2 worm cellular contexts compared by ENCODE assay signal in genomic region chrII:13521179-13521616, ce11.
TF ChIP-seq lines count a peak whose summit lies in the region.

No protein-coding gene starts in this region.

TF ChIP-seq in whole organism, L4 larva, 104 proteins besides CTCF, POLR2A, EP300 and RAD21 (continued from another document):
- TF ChIP-seq nhr-6 (tag; optimal IDR thresholded peaks at IDR 0.05; lab: Kevin White, UChicago) (no peak), nhr-28 (tag; optimal IDR thresholded peaks at IDR 0.05; lab: Kevin White, UChicago) (no peak), lin-13 (GFP tag; optimal IDR thresholded peaks at IDR 0.05; lab: Kevin White, UChicago) (peak; percentile 55), spr-3 (GFP tag; optimal IDR thresholded peaks at IDR 0.05; lab: Kevin White, UChicago) (no peak), ces-1 (GFP tag; optimal IDR thresholded peaks at IDR 0.05; lab: Kevin White, UChicago) (no peak), F26F4.8 (GFP tag; conservative IDR thresholded peaks at IDR 0.05; lab: Robert Waterston, UW) (0 out of 2 replicates have a peak, but pooled peaks have one; percentile 25), mxl-2 (GFP tag; conservative IDR thresholded peaks at IDR 0.05; lab: Robert Waterston, UW) (no peak), set-16 (GFP tag; IDR thresholded peaks at IDR 0.05; lab: Robert Waterston, UW) (no peak), lim-7 (GFP tag; IDR thresholded peaks at IDR 0.05; lab: Robert Waterston, UW) (0 out of 2 replicates have a peak, but pooled peaks have one; percentile 37), cey-2 (tag; optimal IDR thresholded peaks at IDR 0.05; lab: Kevin White, UChicago; ENCODE audit: borderline replicate concordance, insufficient read depth) (no peak), unc-39 (tag; optimal IDR thresholded peaks at IDR 0.05; lab: Kevin White, UChicago) (no peak), gei-8 (GFP tag; optimal IDR thresholded peaks at IDR 0.05; lab: Kevin White, UChicago) (no peak)
TF ChIP-seq in whole organism, L4 larva: peak in this region for 26.

TF ChIP-seq in whole organism, young adult, 124 proteins besides CTCF, POLR2A, EP300 and RAD21 (continued from another document):
- TF ChIP-seq cebp-2 (GFP tag; IDR thresholded peaks at IDR 0.05; lab: Robert Waterston, UW) = no peak
- TF ChIP-seq Y53G8AR.9 (GFP tag; conservative IDR thresholded peaks at IDR 0.05; lab: Robert Waterston, UW) = peak; percentile 70
- TF ChIP-seq mcd-1 (GFP tag; IDR thresholded peaks at IDR 0.05; lab: Robert Waterston, UW) = peak; percentile 62
- no peak for TF ChIP-seq Y67H2A.10 (GFP tag; conservative IDR thresholded peaks at IDR 0.05; lab: Robert Waterston, UW)
- no peak for TF ChIP-seq pha-4 (tag; optimal IDR thresholded peaks at IDR 0.05; lab: Kevin White, UChicago)
- TF ChIP-seq Y95B8A.8 (GFP tag; IDR thresholded peaks at IDR 0.05; lab: Robert Waterston, UW) = peak; percentile 86
- peak; percentile 28 for TF ChIP-seq ets-4 (GFP tag; optimal IDR thresholded peaks at IDR 0.05; lab: Kevin White, UChicago)
- TF ChIP-seq lsy-27 (tag; optimal IDR thresholded peaks at IDR 0.05; lab: Kevin White, UChicago; ENCODE audit: borderline replicate concordance, insufficient read depth) = peak; percentile 27
- no peak for TF ChIP-seq nhr-179 (tag; optimal IDR thresholded peaks at IDR 0.05; lab: Kevin White, UChicago)
- no peak for TF ChIP-seq mel-28 (tag; optimal IDR thresholded peaks at IDR 0.05; lab: Kevin White, UChicago; ENCODE audit: borderline replicate concordance)
- no peak for TF ChIP-seq C17E4.6 (GFP tag; IDR thresholded peaks at IDR 0.05; lab: Robert Waterston, UW)
- TF ChIP-seq K12H6.12 (tag; optimal IDR thresholded peaks at IDR 0.05; lab: Kevin White, UChicago) = no peak
- TF ChIP-seq nfya-2 (GFP tag; IDR thresholded peaks at IDR 0.05; lab: Robert Waterston, UW) = no peak
- peak; percentile 75 for TF ChIP-seq die-1 (tag; optimal IDR thresholded peaks at IDR 0.05; lab: Kevin White, UChicago)
- TF ChIP-seq zim-3 (tag; optimal IDR thresholded peaks at IDR 0.05; lab: Kevin White, UChicago) = peak; percentile 49
- no peak for TF ChIP-seq F55B11.4 (tag; optimal IDR thresholded peaks at IDR 0.05; lab: Kevin White, UChicago; ENCODE audit: borderline replicate concordance, insufficient read depth)
- TF ChIP-seq ztf-28 (GFP tag; IDR thresholded peaks at IDR 0.05; lab: Robert Waterston, UW) = peak; percentile 29; the same call in 1 of the 2 replicates
- no peak for TF ChIP-seq ama-1 (optimal IDR thresholded peaks at IDR 0.05; lab: Kevin White, UChicago)
- peak; percentile 17 to 73 for TF ChIP-seq ama-1 (GFP tag; optimal IDR thresholded peaks at IDR 0.05; lab: Kevin White, UChicago)
- TF ChIP-seq egrh-3 (GFP tag; IDR thresholded peaks at IDR 0.05; lab: Robert Waterston, UW) = no peak; the same call in 1 of the 2 replicates
- TF ChIP-seq madf-10 (tag; optimal IDR thresholded peaks at IDR 0.05; lab: Kevin White, UChicago) = no peak
- TF ChIP-seq snpc-3.4 (tag; optimal IDR thresholded peaks at IDR 0.05; lab: Kevin White, UChicago) = peak; percentile 98
- TF ChIP-seq lsl-1 (GFP tag; optimal IDR thresholded peaks at IDR 0.05; lab: Kevin White, UChicago) = peak; percentile 81
